Worm (Caenorhabditis elegans) whole organism, mixed stage, embryonic: ENCODE measurements around the gene F09G2.8.

ENCODE experiments used
- M03D4.4 ChIP-seq: sonication (generic microtip); optimal IDR thresholded peaks from 2 replicates; lab custom pipeline; 2017; ENCODE audit warnings: mild to moderate bottlenecking, missing genetic modification characterization, missing compliant biosample characterization
- bed-3 ChIP-seq: fragments of 200-800 bp; sonication (Bioruptor generic); optimal IDR thresholded peaks from 3 replicates; lab custom pipeline; 2018; ENCODE audit warnings: mild to moderate bottlenecking, missing genetic modification characterization, moderate library complexity, missing compliant biosample characterization
- blmp-1 ChIP-seq: fragments of 150-350 bp; optimal IDR thresholded peaks from 2 replicates; lab custom pipeline; 2014; ENCODE audit warnings: missing biosample characterization, missing genetic modification characterization
- ceh-39 ChIP-seq: fragments of 150-350 bp; optimal IDR thresholded peaks from 2 replicates; lab custom pipeline; 2014; ENCODE audit warnings: missing biosample characterization, missing genetic modification characterization
- ceh-43 ChIP-seq: fragments of 200-800 bp; sonication (Bioruptor generic); optimal IDR thresholded peaks from 2 replicates; lab custom pipeline; 2018; ENCODE audit warnings: mild to moderate bottlenecking, missing genetic modification characterization, moderate library complexity, missing compliant biosample characterization
- ceh-83 ChIP-seq: fragments of 200-800 bp; sonication (Bioruptor generic); optimal IDR thresholded peaks from 2 replicates; lab custom pipeline; 2018; ENCODE audit warnings: mild to moderate bottlenecking, missing genetic modification characterization, missing compliant biosample characterization
- ces-1 ChIP-seq: fragments of 150-350 bp; optimal IDR thresholded peaks from 2 replicates; lab custom pipeline; 2014; ENCODE audit warnings: missing biosample characterization, missing genetic modification reagents, missing genetic modification characterization
- cnd-1 ChIP-seq: fragments of 200-800 bp; sonication (Bioruptor generic); optimal IDR thresholded peaks from 2 replicates; lab custom pipeline; 2018; ENCODE audit warnings: mild to moderate bottlenecking, missing genetic modification characterization, missing compliant biosample characterization
- drap-1 ChIP-seq: fragments of 200-800 bp; sonication (Bioruptor generic); optimal IDR thresholded peaks from 3 replicates; lab custom pipeline; 2018; ENCODE audit warnings: mild to moderate bottlenecking, missing genetic modification characterization, missing compliant biosample characterization
- elt-1 ChIP-seq: sonication (generic microtip); optimal IDR thresholded peaks from 2 replicates; lab custom pipeline; 2017; ENCODE audit warnings: missing genetic modification characterization, mild to moderate bottlenecking, missing compliant biosample characterization, antibody characterized with exemption, moderate library complexity, borderline replicate concordance; ENCODE audit not compliant: insufficient read depth
- elt-3 ChIP-seq: fragments of 150-350 bp; optimal IDR thresholded peaks from 2 replicates; lab custom pipeline; 2014; ENCODE audit warnings: missing biosample characterization, missing genetic modification characterization
- flh-1 ChIP-seq: fragments of 200-800 bp; sonication (Bioruptor generic); optimal IDR thresholded peaks from 2 replicates; lab custom pipeline; 2018; ENCODE audit warnings: mild to moderate bottlenecking, missing genetic modification characterization, moderate library complexity, missing compliant biosample characterization
- ham-2 ChIP-seq: fragments of 200-800 bp; sonication (Bioruptor generic); optimal IDR thresholded peaks from 2 replicates; lab custom pipeline; 2018; ENCODE audit warnings: mild to moderate bottlenecking, missing genetic modification characterization, missing compliant biosample characterization
- hlh-1 ChIP-seq: fragments of 150-350 bp; optimal IDR thresholded peaks from 2 replicates; lab custom pipeline; 2014; ENCODE audit warnings: missing biosample characterization, missing genetic modification reagents, missing genetic modification characterization
- lin-13 ChIP-seq: fragments of 150-350 bp; optimal IDR thresholded peaks from 2 replicates; lab custom pipeline; 2014; ENCODE audit warnings: missing biosample characterization, missing genetic modification characterization
- lin-32 ChIP-seq: fragments of 200-800 bp; sonication (Bioruptor generic); optimal IDR thresholded peaks from 2 replicates; lab custom pipeline; 2018; ENCODE audit warnings: mild to moderate bottlenecking, missing genetic modification characterization, missing compliant biosample characterization
- lsy-2 ChIP-seq: fragments of 150-350 bp; optimal IDR thresholded peaks from 2 replicates; lab custom pipeline; 2014; ENCODE audit warnings: missing biosample characterization, missing genetic modification characterization
- mab-5 ChIP-seq: fragments of 150-350 bp; optimal IDR thresholded peaks from 2 replicates; lab custom pipeline; 2014; ENCODE audit warnings: missing biosample characterization, missing genetic modification characterization
- mep-1 ChIP-seq: fragments of 150-350 bp; optimal IDR thresholded peaks from 2 replicates; lab custom pipeline; 2017; ENCODE audit warnings: missing biosample characterization, missing genetic modification reagents, missing genetic modification characterization, inconsistent platforms
- mls-2 ChIP-seq: sonication (generic microtip); optimal IDR thresholded peaks from 2 replicates; lab custom pipeline; 2016; ENCODE audit warnings: mild to moderate bottlenecking, missing genetic modification characterization, moderate library complexity, missing compliant biosample characterization
- nhr-12 ChIP-seq: fragments of 150-350 bp; optimal IDR thresholded peaks from 2 replicates; lab custom pipeline; 2014; ENCODE audit warnings: missing biosample characterization, missing genetic modification characterization
- nhr-2 ChIP-seq: fragments of 150-350 bp; optimal IDR thresholded peaks from 2 replicates; lab custom pipeline; 2014; ENCODE audit warnings: missing biosample characterization, missing genetic modification characterization
- nhr-237 ChIP-seq: fragments of 150-350 bp; optimal IDR thresholded peaks from 2 replicates; lab custom pipeline; 2014; ENCODE audit warnings: missing biosample characterization, missing genetic modification characterization
- nhr-28 ChIP-seq: fragments of 150-350 bp; optimal IDR thresholded peaks from 2 replicates; lab custom pipeline; 2014; ENCODE audit warnings: missing biosample characterization, missing genetic modification characterization
- nhr-76 ChIP-seq: sonication (generic microtip); optimal IDR thresholded peaks from 2 replicates; lab custom pipeline; 2017; ENCODE audit warnings: missing biosample characterization, missing genetic modification characterization
- pha-4 ChIP-seq: fragments of 150-350 bp; optimal IDR thresholded peaks from 2 replicates; lab custom pipeline; 2018; ENCODE audit warnings: missing biosample characterization, missing genetic modification reagents, missing genetic modification characterization
- sem-2 ChIP-seq: fragments of 200-800 bp; sonication (Bioruptor generic); optimal IDR thresholded peaks from 2 replicates; lab custom pipeline; 2018; ENCODE audit warnings: mild to moderate bottlenecking, missing genetic modification characterization, missing compliant biosample characterization
- snpc-4 ChIP-seq: fragments of 150-350 bp; optimal IDR thresholded peaks from 2 replicates; lab custom pipeline; 2014; ENCODE audit warnings: missing biosample characterization, missing genetic modification characterization
- sptf-1 ChIP-seq: sonication (generic microtip); optimal IDR thresholded peaks from 2 replicates; lab custom pipeline; 2017; ENCODE audit warnings: mild to moderate bottlenecking, missing genetic modification characterization, moderate library complexity, missing compliant biosample characterization
- tbx-8 ChIP-seq: fragments of 200-800 bp; sonication (Bioruptor generic); optimal IDR thresholded peaks from 2 replicates; lab custom pipeline; 2018; ENCODE audit warnings: mild to moderate bottlenecking, missing genetic modification characterization, moderate library complexity, missing compliant biosample characterization
- unc-120 ChIP-seq: sonication (generic microtip); optimal IDR thresholded peaks from 2 replicates; lab custom pipeline; 2017; ENCODE audit warnings: missing genetic modification characterization, missing compliant biosample characterization; ENCODE audit not compliant: poor library complexity, severe bottlenecking
- unc-39 ChIP-seq: fragments of 150-350 bp; optimal IDR thresholded peaks from 2 replicates; lab custom pipeline; 2014; ENCODE audit warnings: missing biosample characterization, missing genetic modification characterization
- unc-62 ChIP-seq: fragments of 150-350 bp; optimal IDR thresholded peaks from 2 replicates; lab custom pipeline; 2014; ENCODE audit warnings: missing biosample characterization, missing genetic modification reagents, missing genetic modification characterization
- zip-8 ChIP-seq: fragments of 150-350 bp; optimal IDR thresholded peaks from 2 replicates; lab custom pipeline; 2014; ENCODE audit warnings: missing biosample characterization, missing genetic modification characterization
- ztf-11 ChIP-seq: fragments of 150-350 bp; optimal IDR thresholded peaks from 2 replicates; lab custom pipeline; 2014; ENCODE audit warnings: missing biosample characterization, missing genetic modification characterization

Gene F09G2.8

ce11 chrV:7193562-7193961 is at the start of gene F09G2.8:
TSS of gene F09G2.8 (minus strand) at chrV:7193662.
- TF ChIP-seq cnd-1 (tag; lab: Kevin White, UChicago), result no peak

ce11 chrV:7239471-7239870 is 46.0 kb upstream of the F09G2.8 start, which contains the start of gene C05C8.1:
TSS of gene C05C8.1 (plus strand) at chrV:7239771.
- TF ChIP-seq unc-120 (tag; lab: Kevin White, UChicago), result no peak

ce11 chrV:7237133-7237532 is 43.7 kb upstream of the F09G2.8 start, which contains the start of gene hyls-1:
TSS of gene hyls-1 (plus strand) at chrV:7237381.
- TF ChIP-seq tbx-8 (GFP tag; lab: Kevin White, UChicago) (no peak), ceh-83 (no peak), bed-3 (GFP tag; lab: Kevin White, UChicago) (no peak), flh-1 (GFP tag; lab: Kevin White, UChicago) (no peak), lin-13 (peak; percentile 33), unc-39 (tag; lab: Kevin White, UChicago) (no peak), unc-62 (GFP tag; lab: Kevin White, UChicago) (no peak), nhr-2 (tag; lab: Kevin White, UChicago) (peak; percentile 9), elt-3 (no peak), ceh-43 (GFP tag; lab: Kevin White, UChicago) (no peak), nhr-28 (tag; lab: Kevin White, UChicago) (no peak), nhr-237 (tag; lab: Kevin White, UChicago) (peak; percentile 82), mab-5 (tag; lab: Kevin White, UChicago) (peak; percentile 10), ztf-11 (no peak), lsy-2 (tag; lab: Kevin White, UChicago) (peak; percentile 76), drap-1 (GFP tag; lab: Kevin White, UChicago) (no peak), mls-2 (tag; lab: Kevin White, UChicago) (no peak), cnd-1 (tag; lab: Kevin White, UChicago) (no peak), sptf-1 (tag; lab: Kevin White, UChicago) (no peak), blmp-1 (tag; lab: Kevin White, UChicago) (no peak), pha-4 (peak; percentile 42), zip-8 (no peak), ham-2 (no peak), ceh-39 (peak; percentile 62), nhr-76 (tag; lab: Kevin White, UChicago) (no peak), elt-1 (tag; lab: Kevin White, UChicago) (no peak), unc-120 (tag; lab: Kevin White, UChicago) (peak; percentile 93), mep-1 (tag; lab: Kevin White, UChicago) (peak; percentile 64), ces-1 (GFP tag; lab: Kevin White, UChicago) (peak; percentile 73), M03D4.4 (tag; lab: Kevin White, UChicago) (no peak), sem-2 (GFP tag; lab: Kevin White, UChicago) (no peak), snpc-4 (tag; lab: Kevin White, UChicago) (no peak), nhr-12 (no peak), hlh-1 (tag; lab: Kevin White, UChicago) (peak; percentile 21), lin-32 (GFP tag; lab: Kevin White, UChicago) (no peak)
- TF ChIP-seq, all 35 proteins: peak for 11

- TF ChIP-seq cnd-1 (tag; lab: Kevin White, UChicago), result no peak
- TF ChIP-seq nhr-2 (tag; lab: Kevin White, UChicago), result no peak
- TF ChIP-seq tbx-8 (GFP tag; lab: Kevin White, UChicago), result no peak
Observed at ce11 chrV:7237094-7237132, 43.5 kb upstream of the F09G2.8 start, which contains the start of gene hpo-9. TSS of gene hpo-9 (minus strand) at chrV:7237130.

ce11 chrV:7236694-7237093 is 43.2 kb upstream of the F09G2.8 start:
- TF ChIP-seq flh-1 (GFP tag; lab: Kevin White, UChicago) (no peak), lsy-2 (tag; lab: Kevin White, UChicago) (no peak), ceh-43 (GFP tag; lab: Kevin White, UChicago) (no peak), sptf-1 (tag; lab: Kevin White, UChicago) (no peak), unc-120 (tag; lab: Kevin White, UChicago) (no peak), drap-1 (GFP tag; lab: Kevin White, UChicago) (no peak), ham-2 (no peak), unc-62 (GFP tag; lab: Kevin White, UChicago) (no peak), nhr-237 (tag; lab: Kevin White, UChicago) (no peak), nhr-76 (tag; lab: Kevin White, UChicago) (no peak)
